Fruit fly (Drosophila melanogaster): Measurements from ENCODE around the gene Ugt36E1.

The Ugt36E1 gene

dm6 chr2L:18810960-18811642, 15.5 kb upstream of the Ugt36E1 start, which contains the start of the genes CG10570 and CG42502 (continued):
- TF ChIP-seq Asciz (GFP tag; optimal IDR thresholded peaks at IDR 0.05) (no peak), sens-2 (GFP tag; IDR thresholded peaks at IDR 0.05) (no peak), CG18262 (tag; optimal IDR thresholded peaks at IDR 0.05) (peak; percentile 1), CG3281 (GFP tag; optimal IDR thresholded peaks at IDR 0.05) (no peak), vnd (GFP tag; IDR thresholded peaks at IDR 0.05; ENCODE audit: partially characterized antibody) (no peak), chinmo (GFP tag; IDR thresholded peaks at IDR 0.05; ENCODE audit: partially characterized antibody) (peak; percentile 70; the same call in 1 of the 4 replicates), zfh1 (GFP tag; IDR thresholded peaks at IDR 0.05) (0 out of 3 replicates have a peak, but pooled peaks have one; percentile 25), D19B (GFP tag; optimal IDR thresholded peaks at IDR 0.05) (peak; percentile 71), CG7372 (GFP tag; IDR thresholded peaks at IDR 0.05) (no peak), vfl (GFP tag; optimal IDR thresholded peaks at IDR 0.05) (no peak), sens (GFP tag) (peak; percentile 41), CG2712 (tag; optimal IDR thresholded peaks at IDR 0.05) (no peak), CG11696 (GFP tag; IDR thresholded peaks at IDR 0.05) (no peak), CG12104 (GFP tag; optimal IDR thresholded peaks at IDR 0.05) (no peak), CG13775 (GFP tag; optimal IDR thresholded peaks at IDR 0.05) (no peak), CoRest (tag; optimal IDR thresholded peaks at IDR 0.05) (peak; percentile 7), CG18476 (GFP tag; optimal IDR thresholded peaks at IDR 0.05) (no peak), CG13424 (tag; optimal IDR thresholded peaks at IDR 0.05) (no peak), Adf1 (GFP tag; IDR thresholded peaks at IDR 0.05) (no peak), repo (GFP tag; optimal IDR thresholded peaks at IDR 0.05) (no peak), Neu2 (GFP tag; optimal IDR thresholded peaks at IDR 0.05; ENCODE audit: borderline replicate concordance) (no peak), dan (GFP tag; IDR thresholded peaks at IDR 0.05) (no peak), Hr51 (GFP tag; optimal IDR thresholded peaks at IDR 0.05) (peak in 1 of 2 experiments; percentile 11), CG12769 (tag; optimal IDR thresholded peaks at IDR 0.05) (peak; percentile 20), CG9876 (GFP tag; optimal IDR thresholded peaks at IDR 0.05) (no peak), pfk (GFP tag; optimal IDR thresholded peaks at IDR 0.05) (no peak), CG31224 (GFP tag; IDR thresholded peaks at IDR 0.05) (no peak), lov (optimal IDR thresholded peaks at IDR 0.05) (no peak), lov (GFP tag; IDR thresholded peaks at IDR 0.05) (no peak), wdn (GFP tag; IDR thresholded peaks at IDR 0.05) (no peak), CG11723 (GFP tag; optimal IDR thresholded peaks at IDR 0.05) (no peak), maf-S (GFP tag; optimal IDR thresholded peaks at IDR 0.05) (no peak), CG2116 (GFP tag; optimal IDR thresholded peaks at IDR 0.05) (no peak), CG18011 (GFP tag; optimal IDR thresholded peaks at IDR 0.05) (no peak), CG16813 (GFP tag; IDR thresholded peaks at IDR 0.05; ENCODE audit: partially characterized antibody) (0 out of 3 replicates have a peak, but pooled peaks have one; percentile 16), CG33213 (GFP tag; optimal IDR thresholded peaks at IDR 0.05) (no peak), onecut (GFP tag; IDR thresholded peaks at IDR 0.05) (no peak), h (optimal IDR thresholded peaks at IDR 0.05) (no peak), tll (GFP tag; optimal IDR thresholded peaks at IDR 0.05) (no peak), CG8765 (GFP tag; IDR thresholded peaks at IDR 0.05) (no peak), CG7786 (GFP tag; optimal IDR thresholded peaks at IDR 0.05) (no peak), caup (GFP tag; optimal IDR thresholded peaks at IDR 0.05; ENCODE audit: severe bottlenecking) (no peak), lmd (GFP tag; IDR thresholded peaks at IDR 0.05) (no peak), CG4730 (GFP tag; IDR thresholded peaks at IDR 0.05) (no peak; the same call in 1 of the 2 replicates), HLH4C (GFP tag; IDR thresholded peaks at IDR 0.05; ENCODE audit: partially characterized antibody) (peak; percentile 43; the same call in 2 of the 3 replicates), pho (GFP tag; optimal IDR thresholded peaks at IDR 0.05) (no peak), CG1602 (GFP tag; optimal IDR thresholded peaks at IDR 0.05) (no peak), CG4328 (GFP tag; optimal IDR thresholded peaks at IDR 0.05) (no peak), Dref (GFP tag; IDR thresholded peaks at IDR 0.05) (0 out of 2 replicates have a peak, but pooled peaks have one; percentile 21), CG7745 (tag; optimal IDR thresholded peaks at IDR 0.05) (no peak)
